Worm (Caenorhabditis elegans): ENCODE results near the gene EEED8.15.

ce11 chrII:5463692-5464300 is 44.8 kb downstream of the EEED8.15 start:
- no peak for TF ChIP-seq mls-2 (tag; optimal IDR thresholded peaks at IDR 0.05)
- no peak for TF ChIP-seq nhr-237 (tag; optimal IDR thresholded peaks at IDR 0.05)
- no peak for TF ChIP-seq snpc-4 (tag; optimal IDR thresholded peaks at IDR 0.05)
- no peak for TF ChIP-seq unc-62 (GFP tag; optimal IDR thresholded peaks at IDR 0.05)
- no peak for TF ChIP-seq pha-4 (tag; optimal IDR thresholded peaks at IDR 0.05)
- TF ChIP-seq blmp-1 (tag; optimal IDR thresholded peaks at IDR 0.05), result no peak
- no peak for TF ChIP-seq mab-5 (tag; optimal IDR thresholded peaks at IDR 0.05)
- no peak for TF ChIP-seq nhr-76 (tag; optimal IDR thresholded peaks at IDR 0.05)
- no peak for TF ChIP-seq ceh-39 (tag; optimal IDR thresholded peaks at IDR 0.05)
